Worm (Caenorhabditis elegans) whole organism, L1 larva: ENCODE data around the gene ogr-2.
"Not testable (repeated sequence)": the region's sequence is repeated elsewhere in the genome, so short reads cannot be mapped to it uniquely, and the experiment has no call there.

Source experiments
- C04F5.9 ChIP-seq: sonication (generic microtip); optimal IDR thresholded peaks from 2 replicates; lab custom pipeline; 2016; ENCODE audit warnings: missing genetic modification characterization, missing compliant biosample characterization
- C16A3.4 ChIP-seq: fragments of 150-350 bp; optimal IDR thresholded peaks from 2 replicates; lab custom pipeline; 2014; ENCODE audit warnings: missing biosample characterization, missing genetic modification characterization
- Y116A8C.19 ChIP-seq: sonication (generic microtip); optimal IDR thresholded peaks from 2 replicates; lab custom pipeline; 2016; ENCODE audit warnings: missing compliant biosample characterization, missing genetic modification characterization, borderline replicate concordance
- alr-1 ChIP-seq: fragments of 200-800 bp; sonication (Bioruptor generic); optimal IDR thresholded peaks from 2 replicates; lab custom pipeline; 2018; ENCODE audit warnings: borderline replicate concordance, mild to moderate bottlenecking, missing genetic modification characterization, missing compliant biosample characterization
- blmp-1 ChIP-seq: fragments of 150-350 bp; optimal IDR thresholded peaks from 2 replicates; lab custom pipeline; 2014; ENCODE audit warnings: missing biosample characterization, missing genetic modification characterization
- ceh-63 ChIP-seq: fragments of 200-800 bp; sonication (Bioruptor generic); optimal IDR thresholded peaks from 2 replicates; lab custom pipeline; 2018; ENCODE audit warnings: mild to moderate bottlenecking, missing genetic modification characterization, missing compliant biosample characterization
- efl-1 ChIP-seq, 4 experiments: fragments of 150-350 bp; optimal IDR thresholded peaks in 3 of 4; peaks in 1 of 4; 1 replicate in 1 of 4; 2 replicates in 3 of 4; lab custom pipeline; 2014; ENCODE audit warnings: missing biosample characterization in 2 of 4, missing genetic modification characterization in 2 of 4, missing genetic modification reagents in 2 of 4
- efl-3 ChIP-seq: fragments of 200-800 bp; sonication (Bioruptor generic); optimal IDR thresholded peaks from 2 replicates; lab custom pipeline; 2018; ENCODE audit warnings: mild to moderate bottlenecking, missing genetic modification characterization, missing compliant biosample characterization
- egl-13 ChIP-seq: sonication (generic microtip); optimal IDR thresholded peaks from 2 replicates; lab custom pipeline; 2016; ENCODE audit warnings: missing genotype, missing genetic modification reagents, missing genetic modification characterization, missing compliant biosample characterization
- elt-3 ChIP-seq, 6 experiments: fragments of 150-350 bp in 1 of 6; sonication (generic microtip); optimal IDR thresholded peaks; 2 replicates each; lab custom pipeline; 2017 to 2018; ENCODE audit warnings: missing biosample characterization in 6 of 6, missing genetic modification characterization in 6 of 6, inconsistent platforms in 1 of 6
- ets-5 ChIP-seq: fragments of 200-800 bp; sonication (Bioruptor generic); IDR thresholded peaks from 2 replicates; pipeline ENCODE4 v1.3.6; 2022; ENCODE audit warnings: missing genetic modification characterization, missing compliant biosample characterization
- irx-1 ChIP-seq: sonication (generic microtip); optimal IDR thresholded peaks from 2 replicates; lab custom pipeline; 2016; ENCODE audit warnings: missing genetic modification characterization, missing compliant biosample characterization
- isw-1 ChIP-seq: fragments of 200-800 bp; sonication (Bioruptor generic); IDR thresholded peaks from 2 replicates; pipeline ENCODE4 v1.3.6; 2022; ENCODE audit warnings: missing genetic modification characterization, missing compliant biosample characterization
- lin-13 ChIP-seq: fragments of 150-350 bp; optimal IDR thresholded peaks from 2 replicates; lab custom pipeline; 2014; ENCODE audit warnings: missing biosample characterization, missing genetic modification reagents, missing genetic modification characterization
- lin-14 ChIP-seq: fragments of 200-800 bp; sonication (Bioruptor generic); optimal IDR thresholded peaks from 2 replicates; lab custom pipeline; 2018; ENCODE audit warnings: mild to moderate bottlenecking, missing genetic modification characterization, moderate library complexity, missing compliant biosample characterization
- lin-35 ChIP-seq, 2 experiments: fragments of 150-350 bp; optimal IDR thresholded peaks; 2 replicates each; lab custom pipeline; 2014; ENCODE audit warnings: missing biosample characterization in 2 of 2, missing genetic modification characterization in 2 of 2, missing genetic modification reagents in 2 of 2
- lsy-2 ChIP-seq, 2 experiments: fragments of 150-350 bp; optimal IDR thresholded peaks; 2 replicates each; lab custom pipeline; 2014; ENCODE audit warnings: missing biosample characterization in 2 of 2, missing genetic modification characterization in 2 of 2
- mdl-1 ChIP-seq, 2 experiments: fragments of 150-350 bp; optimal IDR thresholded peaks; 2 replicates each; lab custom pipeline; 2014 to 2017; ENCODE audit warnings: missing biosample characterization in 2 of 2, missing genetic modification characterization in 2 of 2, inconsistent platforms in 1 of 2
- mep-1 ChIP-seq: fragments of 150-350 bp; optimal IDR thresholded peaks from 2 replicates; lab custom pipeline; 2014; ENCODE audit warnings: missing biosample characterization, missing genetic modification characterization
- nhr-11 ChIP-seq: fragments of 150-350 bp; optimal IDR thresholded peaks from 2 replicates; lab custom pipeline; 2014; ENCODE audit warnings: missing biosample characterization, missing genetic modification characterization
- nhr-12 ChIP-seq: sonication (generic microtip); optimal IDR thresholded peaks from 2 replicates; lab custom pipeline; 2017; ENCODE audit warnings: missing biosample characterization, missing genetic modification characterization
- nhr-20 ChIP-seq: sonication (generic microtip); optimal IDR thresholded peaks from 2 replicates; lab custom pipeline; 2016; ENCODE audit warnings: mild to moderate bottlenecking, missing genetic modification characterization, missing compliant biosample characterization
- nhr-71 ChIP-seq: sonication (generic microtip); optimal IDR thresholded peaks from 2 replicates; lab custom pipeline; 2016; ENCODE audit warnings: mild to moderate bottlenecking, missing genetic modification characterization, moderate library complexity, missing compliant biosample characterization
- nhr-85 ChIP-seq: sonication (generic microtip); peaks from one replicate; lab custom pipeline; 2016; ENCODE audit warnings: missing genetic modification characterization, inconsistent platforms, missing compliant biosample characterization
- nhr-90 ChIP-seq: sonication (generic microtip); optimal IDR thresholded peaks from 2 replicates; lab custom pipeline; 2016; ENCODE audit warnings: mild to moderate bottlenecking, missing genetic modification characterization, missing compliant biosample characterization; ENCODE audit not compliant: poor library complexity
- skn-1 ChIP-seq: fragments of 150-350 bp; optimal IDR thresholded peaks from 2 replicates; lab custom pipeline; 2014; ENCODE audit warnings: missing biosample characterization, missing genetic modification characterization
- snpc-4 ChIP-seq: fragments of 150-350 bp; optimal IDR thresholded peaks from 2 replicates; lab custom pipeline; 2014; ENCODE audit warnings: missing biosample characterization, missing genetic modification characterization
- snu-23 ChIP-seq: sonication (generic microtip); optimal IDR thresholded peaks from 2 replicates; lab custom pipeline; 2016; ENCODE audit warnings: missing genetic modification characterization, missing compliant biosample characterization
- tbx-2 ChIP-seq: sonication (generic microtip); optimal IDR thresholded peaks from 2 replicates; lab custom pipeline; 2016; ENCODE audit warnings: missing genetic modification characterization, missing compliant biosample characterization
- unc-62 ChIP-seq: fragments of 150-350 bp; optimal IDR thresholded peaks from 2 replicates; lab custom pipeline; 2014; ENCODE audit warnings: missing biosample characterization, missing genetic modification reagents, missing genetic modification characterization
- zip-4 ChIP-seq: fragments of 200-800 bp; sonication (Bioruptor generic); optimal IDR thresholded peaks from 2 replicates; lab custom pipeline; 2018; ENCODE audit warnings: mild to moderate bottlenecking, missing genetic modification characterization, moderate library complexity, missing compliant biosample characterization

ogr-2 gene

ce11 chrII:10001546-10001945 is 39.4 kb upstream of the ogr-2 start, which contains the start of gene ZK892.3:
ZK892.3 (plus strand) TSS chrII:10001846.
- TF ChIP-seq mep-1 (tag; lab: Kevin White, UChicago) (no peak), efl-1 (optimal IDR thresholded peaks at IDR 0.05; lab: Kevin White, UChicago) (no peak), efl-1 (GFP tag; optimal IDR thresholded peaks at IDR 0.05 in 1 of 2; lab: Kevin White, UChicago) (peak in 1 of 2 experiments; percentile 43)
- TF ChIP-seq, all 84 proteins: peak for 1

DNA sequence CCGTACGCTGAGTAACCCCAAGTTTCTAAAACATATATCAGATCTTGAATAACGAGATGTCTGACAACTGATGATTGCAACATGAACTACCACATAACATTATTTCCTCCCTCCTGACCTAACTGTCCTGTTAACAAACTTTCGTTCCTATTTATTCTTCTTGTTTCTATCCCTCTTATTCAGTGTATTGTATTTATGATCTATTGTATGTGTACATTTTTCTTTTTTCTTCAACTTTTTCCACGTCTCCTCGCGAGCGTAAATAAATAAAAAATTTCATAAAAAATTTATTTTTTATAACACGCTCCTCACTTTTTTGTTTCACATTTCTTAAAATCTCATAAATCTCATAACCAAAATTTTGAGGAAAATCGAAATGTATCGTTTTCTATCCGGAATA is 34.7 kb upstream of the ogr-2 start, which contains the start of gene ZK892.4:
Gene ZK892.4, plus strand, starts transcription at position 301 of the 400 bp plus-strand sequence.
- not testable (repeated sequence) for TF ChIP-seq elt-3 (tag; optimal IDR thresholded peaks at IDR 0.05; lab: Kevin White, UChicago); ceh-63 (GFP tag; lab: Kevin White, UChicago); mdl-1 (tag; optimal IDR thresholded peaks at IDR 0.05; lab: Kevin White, UChicago)

- TF ChIP-seq snpc-4 (tag; lab: Kevin White, UChicago) (no peak), lin-35 (GFP tag; optimal IDR thresholded peaks at IDR 0.05; lab: Kevin White, UChicago) (no peak), lin-14 (no peak), lsy-2 (tag; optimal IDR thresholded peaks at IDR 0.05; lab: Kevin White, UChicago) (no peak), irx-1 (tag; lab: Kevin White, UChicago) (no peak), lin-13 (GFP tag; lab: Kevin White, UChicago) (no peak), efl-3 (GFP tag; lab: Kevin White, UChicago) (no peak), egl-13 (tag; lab: Kevin White, UChicago) (no peak), ceh-63 (GFP tag; lab: Kevin White, UChicago) (no peak), nhr-71 (tag; lab: Kevin White, UChicago) (no peak), unc-62 (GFP tag; lab: Kevin White, UChicago) (no peak), skn-1 (tag; lab: Kevin White, UChicago) (no peak), nhr-11 (no peak), alr-1 (tag; lab: Kevin White, UChicago) (no peak)
Observed at ce11 chrII:10007917-10008316, 33.0 kb upstream of the ogr-2 start, which contains the start of gene ZK892.5. ZK892.5 (plus strand) TSS chrII:10008217.

DNA sequence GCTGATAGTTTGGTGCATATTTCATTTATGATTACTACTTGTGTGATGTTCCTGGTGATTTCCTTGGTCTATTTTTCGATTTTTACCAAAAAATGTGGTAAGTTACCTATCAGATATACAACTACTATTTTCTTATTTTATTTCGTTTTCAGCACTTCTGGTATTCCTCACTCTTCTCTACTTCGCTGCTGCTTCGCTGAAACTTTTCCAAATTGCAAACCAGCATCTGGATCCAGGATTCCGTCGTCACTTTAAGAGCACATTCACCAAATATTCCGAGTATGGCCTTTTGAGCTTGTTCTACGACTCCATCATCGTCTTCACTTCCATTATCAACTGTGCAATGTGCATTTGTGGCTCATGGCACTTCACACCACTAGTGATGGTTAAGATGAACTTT is 32.4 kb upstream of the ogr-2 start:
- TF ChIP-seq nhr-71 (tag; lab: Kevin White, UChicago) (no peak), irx-1 (tag; lab: Kevin White, UChicago) (no peak), zip-4 (GFP tag; lab: Kevin White, UChicago) (no peak), isw-1 (GFP tag; lab: Robert Waterston, UW) (no peak), nhr-20 (tag; lab: Kevin White, UChicago) (no peak), nhr-12 (tag; lab: Kevin White, UChicago) (no peak)
- TF ChIP-seq, all 84 proteins: peak for 0

DNA sequence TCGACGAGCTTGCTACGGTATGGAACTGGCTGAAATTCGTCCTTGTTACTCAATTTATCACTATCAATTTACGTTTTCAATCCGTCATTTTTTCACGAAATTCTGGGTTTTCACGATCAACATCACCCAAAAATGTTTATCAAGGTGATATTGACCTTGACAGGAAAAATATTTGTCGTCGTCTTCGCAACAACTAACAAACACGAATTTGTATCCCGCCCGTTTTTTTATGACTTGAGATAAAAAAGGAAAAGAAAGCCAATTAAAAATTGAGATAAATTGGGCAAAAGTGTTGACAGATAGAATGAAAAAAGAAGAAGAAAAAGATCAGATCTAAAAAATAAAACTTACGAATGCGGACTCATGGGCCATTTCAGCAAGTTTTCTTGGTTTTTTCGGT is 30.0 kb upstream of the ogr-2 start:
- TF ChIP-seq nhr-20 (tag; lab: Kevin White, UChicago) (peak; percentile 10), lin-14 (peak; percentile 77), nhr-90 (tag; lab: Kevin White, UChicago) (peak; percentile 52), nhr-85 (tag; lab: Kevin White, UChicago) (peak; percentile 76), blmp-1 (tag; lab: Kevin White, UChicago) (peak; percentile 84), tbx-2 (tag; lab: Kevin White, UChicago) (no peak), snu-23 (peak; percentile 23), C04F5.9 (no peak), elt-3 (tag; optimal IDR thresholded peaks at IDR 0.05; lab: Kevin White, UChicago) (peak in 5 of 6 experiments; percentile 0 to 80 (median 42)), C16A3.4 (tag; lab: Kevin White, UChicago) (peak; percentile 6), Y116A8C.19 (tag; lab: Kevin White, UChicago) (no peak), nhr-71 (tag; lab: Kevin White, UChicago) (peak; percentile 40)
- TF ChIP-seq, all 84 proteins: peak for 9

ce11 chrII:10011733-10012132 is 29.2 kb upstream of the ogr-2 start:
- TF ChIP-seq egl-13 (tag; lab: Kevin White, UChicago): no peak
- peak; percentile 3 for TF ChIP-seq nhr-85 (tag; lab: Kevin White, UChicago)
- peak in 1 of 6 experiments; percentile 44 for TF ChIP-seq elt-3 (tag; optimal IDR thresholded peaks at IDR 0.05; lab: Kevin White, UChicago)
- peak; percentile 26 for TF ChIP-seq nhr-20 (tag; lab: Kevin White, UChicago)
- TF ChIP-seq snu-23: peak; percentile 4
- no peak for TF ChIP-seq zip-4 (GFP tag; lab: Kevin White, UChicago)
- TF ChIP-seq efl-1 (optimal IDR thresholded peaks at IDR 0.05; lab: Kevin White, UChicago): no peak
- peak in 1 of 2 experiments; percentile 81 for TF ChIP-seq efl-1 (GFP tag; optimal IDR thresholded peaks at IDR 0.05 in 1 of 2; lab: Kevin White, UChicago)
- no peak for TF ChIP-seq ets-5 (GFP tag; lab: Robert Waterston, UW)
- TF ChIP-seq blmp-1 (tag; lab: Kevin White, UChicago): peak; percentile 52
- TF ChIP-seq lin-14: peak; percentile 39
